Fruit fly (Drosophila melanogaster) Kc167 (cell line): ENCODE results near the gene CG14452.

Experiments
- Myc ChIP-seq: fragments of >200 bp; optimal IDR thresholded peaks from 2 replicates; lab custom pipeline; 2017; ENCODE audit warnings: missing external identifiers
- Sin3A ChIP-seq: fragments of >200 bp; optimal IDR thresholded peaks from 2 replicates; lab custom pipeline; 2018; ENCODE audit warnings: missing external identifiers
- h ChIP-seq: fragments of >200 bp; optimal IDR thresholded peaks from 3 replicates; lab custom pipeline; 2018; ENCODE audit warnings: missing external identifiers
- insv ChIP-seq: fragments of >200 bp; optimal IDR thresholded peaks from 3 replicates; lab custom pipeline; 2018; ENCODE audit warnings: missing external identifiers
- psq ChIP-seq: fragments of >200 bp; optimal IDR thresholded peaks from 2 replicates; lab custom pipeline; 2017; ENCODE audit warnings: missing external identifiers
- ttk ChIP-seq: sonication (Bioruptor generic); optimal IDR thresholded peaks from 2 replicates; lab custom pipeline; 2017; ENCODE audit warnings: missing external identifiers

The CG14452 gene

dm6 chr3L:22729466-22729865 lies 33.7 kb downstream of the CG14452 start, which contains the start of gene CG32454:
TSS of gene CG32454 (plus strand) at chr3L:22729766.
- TF ChIP-seq ttk = no peak
- no peak for TF ChIP-seq insv (lab: Kevin White, UChicago)
- no peak for TF ChIP-seq Sin3A (lab: Kevin White, UChicago)
- TF ChIP-seq psq (lab: Kevin White, UChicago) = no peak
- no peak for TF ChIP-seq Myc (lab: Kevin White, UChicago)
- TF ChIP-seq h (lab: Kevin White, UChicago) = no peak

dm6 chr3L:22731393-22731792 lies 35.6 kb downstream of the CG14452 start:
- no peak for TF ChIP-seq h (lab: Kevin White, UChicago)
- TF ChIP-seq ttk = no peak

- TF ChIP-seq Myc (lab: Kevin White, UChicago) (no peak), h (lab: Kevin White, UChicago) (no peak)
These were observed 37.9 kb downstream of the CG14452 start for dm6 chr3L:22733607-22734006.

dm6 chr3L:22737732-22738611 lies 42.2 kb downstream of the CG14452 start, which contains the start of gene CG11241:
TSS of gene CG11241 (minus strand) at chr3L:22738420.
- TF ChIP-seq h (lab: Kevin White, UChicago) = no peak
- no peak for TF ChIP-seq psq (lab: Kevin White, UChicago)
- no peak for TF ChIP-seq Myc (lab: Kevin White, UChicago)
- no peak for TF ChIP-seq insv (lab: Kevin White, UChicago)
- no peak for TF ChIP-seq ttk
- no peak for TF ChIP-seq Sin3A (lab: Kevin White, UChicago)

dm6 chr3L:22741389-22742120 lies 45.8 kb downstream of the CG14452 start, which contains the start of gene CG7369:
TSS of gene CG7369 (plus strand) at chr3L:22741793.
- no peak for TF ChIP-seq ttk
- TF ChIP-seq psq (lab: Kevin White, UChicago) = no peak
- no peak for TF ChIP-seq Myc (lab: Kevin White, UChicago)
- TF ChIP-seq Sin3A (lab: Kevin White, UChicago) = no peak

DNA sequence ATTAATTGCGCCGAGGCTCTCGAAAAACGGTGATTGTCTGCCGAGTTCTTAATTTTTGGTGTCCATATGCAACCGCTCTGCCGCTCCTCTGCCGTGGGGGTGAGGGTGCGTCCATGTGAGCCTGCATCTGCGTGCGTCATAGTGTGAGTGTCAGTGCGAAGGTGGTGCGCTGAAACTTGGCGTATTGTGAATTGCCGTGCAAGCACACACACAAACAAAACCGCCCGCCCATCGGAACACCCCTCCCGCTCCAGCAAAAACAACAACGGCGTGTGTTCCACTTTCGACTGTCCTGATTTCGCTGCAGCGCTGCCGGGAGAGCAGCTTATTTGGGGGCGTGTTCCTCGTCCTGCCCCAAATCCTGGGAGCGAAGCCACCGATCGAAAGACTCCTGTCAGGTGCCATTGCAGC lies 46.4 kb downstream of the CG14452 start:
- TF ChIP-seq ttk (no peak), h (lab: Kevin White, UChicago) (no peak), psq (lab: Kevin White, UChicago) (no peak), Myc (lab: Kevin White, UChicago) (no peak), insv (lab: Kevin White, UChicago) (no peak), Sin3A (lab: Kevin White, UChicago) (no peak)

dm6 chr3L:22742945-22743582 lies 47.3 kb downstream of the CG14452 start:
- TF ChIP-seq psq (lab: Kevin White, UChicago) = no peak
- TF ChIP-seq Myc (lab: Kevin White, UChicago) = no peak
- TF ChIP-seq h (lab: Kevin White, UChicago) = no peak
- no peak for TF ChIP-seq ttk
- no peak for TF ChIP-seq insv (lab: Kevin White, UChicago)
- no peak for TF ChIP-seq Sin3A (lab: Kevin White, UChicago)
